Fruit fly (Drosophila melanogaster): ENCODE measurements around the gene CG2926.

DNA sequence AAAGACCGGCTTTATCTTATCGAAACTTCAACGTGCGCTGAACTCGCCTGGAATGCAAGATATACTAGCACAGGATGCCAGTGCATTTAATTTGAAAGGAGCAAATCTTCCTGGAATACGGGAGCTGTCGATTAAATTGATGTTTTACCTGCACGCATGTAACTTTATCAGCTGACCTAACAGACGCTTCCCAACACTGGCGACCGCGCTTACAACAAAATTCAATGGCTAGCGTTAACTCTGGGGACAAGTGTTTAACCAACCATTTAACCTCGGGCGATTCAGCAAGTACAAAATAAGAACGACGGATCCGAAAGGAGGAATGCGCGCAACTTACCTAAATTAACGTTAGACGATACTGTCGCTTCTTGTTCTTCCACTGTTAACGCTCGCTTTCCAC is 23.6 kb upstream of the CG2926 start:
- TF ChIP-seq CTCF (optimal IDR thresholded peaks at IDR 0.05) (peak in 1 of 2 experiments; percentile 42), CG8478 (optimal IDR thresholded peaks at IDR 0.05) (no peak)

All from S2 (cell line).